Worm (Caenorhabditis elegans) whole organism, L3 larva: ENCODE measurements around the gene R10E4.11.

Experiments used
- aly-2 ChIP-seq: fragments of 150-350 bp; optimal IDR thresholded peaks from 2 replicates; lab custom pipeline; 2014; ENCODE audit warnings: missing biosample characterization, missing genetic modification characterization
- egl-27 ChIP-seq: sonication (generic microtip); optimal IDR thresholded peaks from 4 replicates; lab custom pipeline; 2017; ENCODE audit warnings: missing biosample characterization, missing genetic modification reagents, missing genetic modification characterization
- egl-5 ChIP-seq: fragments of 150-350 bp; optimal IDR thresholded peaks from 2 replicates; lab custom pipeline; 2017; ENCODE audit warnings: missing biosample characterization, missing genetic modification reagents, missing genetic modification characterization, inconsistent platforms
- jun-1 ChIP-seq: fragments of 150-350 bp; optimal IDR thresholded peaks from 2 replicates; lab custom pipeline; 2014; ENCODE audit warnings: missing biosample characterization, missing genetic modification reagents, missing genetic modification characterization

- TF ChIP-seq aly-2 (tag; lab: Kevin White, UChicago), result no peak
- TF ChIP-seq egl-27 (tag; lab: Kevin White, UChicago), result no peak
- no peak for TF ChIP-seq jun-1 (tag; lab: Kevin White, UChicago)
- no peak for TF ChIP-seq egl-5 (tag; lab: Kevin White, UChicago)
These were observed 23.0 kb upstream of the R10E4.11 start, which contains the start of gene H38K22.9 for ce11 chrIII:4323859-4324258.
